Fruit fly (Drosophila melanogaster): ENCODE results near the gene Ulp1.

- no peak for TF ChIP-seq CG8478 (optimal IDR thresholded peaks at IDR 0.05)
- TF ChIP-seq CTCF (optimal IDR thresholded peaks at IDR 0.05): no peak
Observed at dm6 chrX:19229855-19230433, 22.0 kb upstream of the Ulp1 start.

Data from S2 (cell line).